Worm (Caenorhabditis elegans) whole organism, L4 larva: ENCODE data around the gene nhr-111.

Experiments used
- F49E8.2 ChIP-seq: sonication (generic microtip); optimal IDR thresholded peaks from 2 replicates; lab custom pipeline; 2016; ENCODE audit warnings: missing compliant biosample characterization, mild to moderate bottlenecking, missing genetic modification characterization, borderline replicate concordance
- Y5F2A.4 ChIP-seq: fragments of 200-800 bp; sonication (Bioruptor generic); optimal IDR thresholded peaks from 2 replicates; lab custom pipeline; 2018; ENCODE audit warnings: mild to moderate bottlenecking, missing genetic modification characterization, missing compliant biosample characterization
- ceh-82 ChIP-seq: sonication (generic microtip); optimal IDR thresholded peaks from 2 replicates; lab custom pipeline; 2017; ENCODE audit warnings: missing biosample characterization, missing genetic modification characterization
- ces-1 ChIP-seq: fragments of 150-350 bp; sonication (generic microtip); optimal IDR thresholded peaks from 4 replicates; lab custom pipeline; 2014; ENCODE audit warnings: missing biosample characterization, missing genetic modification reagents, missing genetic modification characterization
- dpl-1 ChIP-seq: fragments of 150-350 bp; optimal IDR thresholded peaks from 2 replicates; lab custom pipeline; 2014; ENCODE audit warnings: missing biosample characterization, missing genetic modification reagents, missing genetic modification characterization
- dve-1 ChIP-seq: sonication (generic microtip); optimal IDR thresholded peaks from 2 replicates; lab custom pipeline; 2017; ENCODE audit warnings: antibody characterized with exemption, mild to moderate bottlenecking, missing genetic modification characterization, missing compliant biosample characterization; ENCODE audit not compliant: insufficient read depth
- lin-39 ChIP-seq: fragments of 150-350 bp; optimal IDR thresholded peaks from 2 replicates; lab custom pipeline; 2014; ENCODE audit warnings: missing biosample characterization, missing genetic modification reagents, missing genetic modification characterization
- nhr-28 ChIP-seq: fragments of 150-350 bp; optimal IDR thresholded peaks from 2 replicates; lab custom pipeline; 2014; ENCODE audit warnings: missing biosample characterization, missing genetic modification characterization
- nhr-76 ChIP-seq: fragments of 150-350 bp; optimal IDR thresholded peaks from 2 replicates; lab custom pipeline; 2014; ENCODE audit warnings: missing biosample characterization, missing genetic modification characterization
- pha-4 ChIP-seq, 2 experiments: fragments of 150-350 bp in 1 of 2; fragments of 200-800 bp in 1 of 2; sonication (Bioruptor generic) in 1 of 2; IDR thresholded peaks in 1 of 2; optimal IDR thresholded peaks in 1 of 2; 2 replicates each; pipeline versions ENCODE4 v1.3.6 to Lab custom; 2014 to 2022; ENCODE audit warnings: missing genetic modification characterization in 2 of 2, missing genetic modification reagents in 2 of 2, missing biosample characterization in 1 of 2, missing compliant biosample characterization in 1 of 2
- php-3 ChIP-seq: fragments of 200-800 bp; sonication (Bioruptor generic); IDR thresholded peaks from 2 replicates; pipeline ENCODE4 v1.3.6; 2022; ENCODE audit warnings: missing genetic modification reagents, missing genetic modification characterization, missing compliant biosample characterization
- skn-1 ChIP-seq: fragments of 150-350 bp; optimal IDR thresholded peaks from 2 replicates; lab custom pipeline; 2014; ENCODE audit warnings: missing biosample characterization, missing genetic modification characterization
- tra-1 ChIP-seq: fragments of 200-800 bp; sonication (Bioruptor generic); IDR thresholded peaks from 2 replicates; pipeline ENCODE4 v1.3.6; 2022; ENCODE audit warnings: missing genetic modification reagents, missing genetic modification characterization, missing compliant biosample characterization
- ztf-7 ChIP-seq: fragments of 150-350 bp; optimal IDR thresholded peaks from 2 replicates; lab custom pipeline; 2014; ENCODE audit warnings: missing biosample characterization, missing genetic modification characterization

DNA sequence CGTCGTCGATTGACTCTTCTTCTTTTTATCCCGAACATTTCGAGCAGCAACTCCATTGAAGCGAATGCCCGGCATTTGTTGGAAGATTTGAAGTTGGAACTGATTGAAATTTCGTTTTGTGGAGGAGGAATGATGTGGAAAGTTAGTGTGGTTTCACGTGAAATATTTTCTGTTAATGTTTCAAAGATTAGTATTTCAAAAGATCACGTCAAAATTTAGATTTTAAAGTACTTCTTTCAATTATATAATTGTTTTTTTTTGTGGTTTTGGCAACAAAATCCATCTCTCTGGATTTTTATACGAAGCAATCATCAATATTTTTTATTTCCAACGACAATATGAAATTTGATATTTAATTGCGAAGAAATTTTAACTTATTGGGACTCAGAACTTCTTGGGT, 12.4 kb upstream of the nhr-111 start, which contains the start of gene F44G3.7:
- no peak for TF ChIP-seq Y5F2A.4
- no peak for TF ChIP-seq nhr-28 (tag; lab: Kevin White, UChicago)
- no peak for TF ChIP-seq php-3
- TF ChIP-seq pha-4 (GFP tag; IDR thresholded peaks at IDR 0.05; lab: Robert Waterston, UW) = no peak
- TF ChIP-seq pha-4 (tag; optimal IDR thresholded peaks at IDR 0.05; lab: Kevin White, UChicago) = no peak
- no peak for TF ChIP-seq ceh-82 (tag; lab: Kevin White, UChicago)
- no peak for TF ChIP-seq dve-1 (tag; lab: Kevin White, UChicago)
- TF ChIP-seq tra-1 (GFP tag; lab: Robert Waterston, UW) = no peak
- no peak for TF ChIP-seq ztf-7 (tag; lab: Kevin White, UChicago)
- no peak for TF ChIP-seq nhr-76 (tag; lab: Kevin White, UChicago)
- TF ChIP-seq lin-39 (tag; lab: Kevin White, UChicago) = no peak
- TF ChIP-seq dpl-1 (GFP tag; lab: Kevin White, UChicago) = no peak
- no peak for TF ChIP-seq F49E8.2 (tag; lab: Kevin White, UChicago)
- no peak for TF ChIP-seq ces-1 (GFP tag; lab: Kevin White, UChicago)
- no peak for TF ChIP-seq skn-1 (tag; lab: Kevin White, UChicago)
